Worm (Caenorhabditis elegans) whole organism, L4/young adult: Measurements from ENCODE around the gene srh-125.

ENCODE experiments used
- W03F9.2 ChIP-seq: fragments of 150-350 bp; optimal IDR thresholded peaks from 2 replicates; lab custom pipeline; 2014; ENCODE audit warnings: missing biosample characterization, missing genetic modification characterization
- dao-5 ChIP-seq: sonication (generic microtip); optimal IDR thresholded peaks from 2 replicates; lab custom pipeline; 2016; ENCODE audit warnings: missing genotype, missing genetic modification characterization, moderate library complexity, missing compliant biosample characterization

- peak; percentile 0 for TF ChIP-seq W03F9.2 (tag; lab: Kevin White, UChicago)
- no peak for TF ChIP-seq dao-5 (tag; lab: Kevin White, UChicago)
Observed at ce11 chrV:7434805-7435363, 41.8 kb downstream of the srh-125 start.
